Worm (Caenorhabditis elegans): ENCODE measurements around the gene cyn-6.
A peak's percentile ranks its signal among the peaks of the same experiment; 100 is the strongest.

The cyn-6 gene

ce11 chrIII:793595-793994, 20.4 kb downstream of the cyn-6 start, which contains the start of gene snt-2 (continued):
- TF ChIP-seq ceh-6 (GFP tag; optimal IDR thresholded peaks at IDR 0.05) (no peak), C08G9.2 (tag; optimal IDR thresholded peaks at IDR 0.05) (no peak), che-1 (tag; optimal IDR thresholded peaks at IDR 0.05) (no peak), pha-4 (tag; optimal IDR thresholded peaks at IDR 0.05) (no peak), unc-86 (tag; optimal IDR thresholded peaks at IDR 0.05) (no peak), tbx-7 (tag; optimal IDR thresholded peaks at IDR 0.05) (no peak), zip-5 (tag; optimal IDR thresholded peaks at IDR 0.05) (no peak), ref-2 (tag; optimal IDR thresholded peaks at IDR 0.05) (no peak), pros-1 (tag; optimal IDR thresholded peaks at IDR 0.05) (peak; percentile 8), pag-3 (tag; optimal IDR thresholded peaks at IDR 0.05; ENCODE audit: borderline replicate concordance) (no peak), elt-4 (tag; optimal IDR thresholded peaks at IDR 0.05) (no peak), madf-2 (tag; optimal IDR thresholded peaks at IDR 0.05) (no peak), nhr-11 (tag; optimal IDR thresholded peaks at IDR 0.05) (no peak), eyg-1 (tag; optimal IDR thresholded peaks at IDR 0.05) (no peak), ceh-2 (tag; optimal IDR thresholded peaks at IDR 0.05) (peak; percentile 17), Y22D7AL.16 (tag; optimal IDR thresholded peaks at IDR 0.05) (no peak)

- no peak for TF ChIP-seq ceh-2 (tag; optimal IDR thresholded peaks at IDR 0.05)
- peak; percentile 30 for TF ChIP-seq ceh-48 (tag; optimal IDR thresholded peaks at IDR 0.05)
Observed at ce11 chrIII:794000-794399, 20.8 kb downstream of the cyn-6 start, which contains the start of gene rps-29. Gene rps-29 (plus strand): TSS chrIII:794300.

ce11 chrIII:794984-795596, 21.9 kb downstream of the cyn-6 start, which contains the start of gene trpp-11:
Gene trpp-11 (plus strand): TSS chrIII:795136.
- TF ChIP-seq ets-4 (tag; optimal IDR thresholded peaks at IDR 0.05) (no peak), fax-1 (tag; optimal IDR thresholded peaks at IDR 0.05) (no peak), unc-86 (tag; optimal IDR thresholded peaks at IDR 0.05) (no peak), tbx-7 (tag; optimal IDR thresholded peaks at IDR 0.05) (no peak), ceh-48 (tag; optimal IDR thresholded peaks at IDR 0.05) (no peak), lim-6 (tag; optimal IDR thresholded peaks at IDR 0.05) (no peak), ceh-30 (tag; optimal IDR thresholded peaks at IDR 0.05) (no peak), gmeb-2 (tag; optimal IDR thresholded peaks at IDR 0.05) (no peak)

DNA sequence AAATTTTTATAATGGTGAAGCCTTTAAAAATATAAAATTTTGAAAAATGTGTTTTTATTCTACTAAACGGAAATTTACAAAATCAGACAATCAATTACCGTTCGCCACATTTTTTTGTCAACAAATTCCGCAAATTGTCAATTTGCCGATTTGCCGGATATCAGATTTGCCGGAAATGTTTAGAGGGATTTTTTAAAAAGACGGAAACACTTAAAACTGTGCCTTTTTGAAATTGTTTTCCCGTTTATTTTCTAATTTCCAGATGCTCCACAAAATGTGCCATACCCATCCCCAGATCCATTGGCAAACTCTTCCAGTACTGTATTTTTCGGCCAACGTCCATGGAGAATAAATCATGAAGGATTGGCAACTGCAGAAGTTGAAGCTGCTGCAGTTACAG, 24.3 kb downstream of the cyn-6 start:
- TF ChIP-seq lin-11 (tag; optimal IDR thresholded peaks at IDR 0.05) = no peak
- no peak for TF ChIP-seq pag-3 (tag; optimal IDR thresholded peaks at IDR 0.05; ENCODE audit: borderline replicate concordance)
- no peak for TF ChIP-seq tbx-2 (tag; optimal IDR thresholded peaks at IDR 0.05)
- no peak for TF ChIP-seq pax-1 (tag; optimal IDR thresholded peaks at IDR 0.05)
- no peak for TF ChIP-seq fkh-6 (tag; optimal IDR thresholded peaks at IDR 0.05)
- no peak for TF ChIP-seq madf-2 (tag; optimal IDR thresholded peaks at IDR 0.05)
- TF ChIP-seq ets-4 (tag; optimal IDR thresholded peaks at IDR 0.05) = no peak
- TF ChIP-seq ceh-45 (GFP tag; IDR thresholded peaks at IDR 0.05) = no peak
- TF ChIP-seq unc-86 (tag; optimal IDR thresholded peaks at IDR 0.05) = no peak
- TF ChIP-seq zip-5 (tag; optimal IDR thresholded peaks at IDR 0.05) = no peak
- no peak for TF ChIP-seq lim-6 (tag; optimal IDR thresholded peaks at IDR 0.05)
- TF ChIP-seq ref-2 (tag; optimal IDR thresholded peaks at IDR 0.05) = no peak
- TF ChIP-seq ahr-1 (tag; optimal IDR thresholded peaks at IDR 0.05) = no peak
- TF ChIP-seq syd-9 (tag; optimal IDR thresholded peaks at IDR 0.05) = no peak
- no peak for TF ChIP-seq nfya-1 (tag; optimal IDR thresholded peaks at IDR 0.05)
- TF ChIP-seq sox-4 (tag; optimal IDR thresholded peaks at IDR 0.05) = no peak
- TF ChIP-seq ztf-16 (tag; optimal IDR thresholded peaks at IDR 0.05) = no peak
- TF ChIP-seq ceh-19 (GFP tag; optimal IDR thresholded peaks at IDR 0.05) = no peak

ce11 chrIII:802041-802440, 28.8 kb downstream of the cyn-6 start:
- TF ChIP-seq hlh-30 (tag; optimal IDR thresholded peaks at IDR 0.05; ENCODE audit: insufficient read depth) (no peak), che-1 (tag; optimal IDR thresholded peaks at IDR 0.05) (no peak), hlh-6 (tag; optimal IDR thresholded peaks at IDR 0.05) (no peak), sox-2 (GFP tag; IDR thresholded peaks at IDR 0.05) (no peak), syd-9 (tag; optimal IDR thresholded peaks at IDR 0.05) (no peak), T23F11.4 (GFP tag; optimal IDR thresholded peaks at IDR 0.05) (no peak), sdc-2 (tag; optimal IDR thresholded peaks at IDR 0.05) (no peak), ama-1 (optimal IDR thresholded peaks at IDR 0.05) (no peak), C38D4.7 (GFP tag; optimal IDR thresholded peaks at IDR 0.05) (no peak), ceh-2 (tag; optimal IDR thresholded peaks at IDR 0.05) (no peak), ceh-18 (tag; optimal IDR thresholded peaks at IDR 0.05) (no peak), F13H6.1 (tag; optimal IDR thresholded peaks at IDR 0.05) (no peak)

Data from whole organism, late embryonic.